Fruit fly (Drosophila melanogaster) whole organism, prepupa: ENCODE data around the gene ebi.
A peak's percentile ranks its signal among the peaks of the same experiment; 100 is the strongest.

Experiments used
- CG16779 ChIP-seq: fragments of 200-800 bp; sonication (Bioruptor generic); optimal IDR thresholded peaks from 3 replicates; lab custom pipeline; 2017; ENCODE audit warnings: missing biosample characterization, mild to moderate bottlenecking, missing genetic modification characterization
- CG34406 ChIP-seq: fragments of 200-800 bp; sonication (Bioruptor generic); optimal IDR thresholded peaks from 3 replicates; lab custom pipeline; 2016; ENCODE audit warnings: missing biosample characterization, missing genetic modification characterization
- Sox102F ChIP-seq: fragments of 200-800 bp; sonication (Bioruptor generic); optimal IDR thresholded peaks from 2 replicates; lab custom pipeline; 2016; ENCODE audit warnings: missing biosample characterization, mild to moderate bottlenecking, missing genetic modification characterization
- acj6 ChIP-seq: fragments of 200-800 bp; sonication (Bioruptor generic); optimal IDR thresholded peaks from 3 replicates; lab custom pipeline; 2016; ENCODE audit warnings: missing biosample characterization, missing genetic modification characterization

- peak; percentile 9 for TF ChIP-seq CG16779
- TF ChIP-seq acj6 (GFP tag; lab: Kevin White, UChicago) = peak; percentile 91
- TF ChIP-seq CG34406 = peak; percentile 84
- peak; percentile 96 for TF ChIP-seq Sox102F (GFP tag; lab: Kevin White, UChicago)
Observed at dm6 chr2L:429680-430484, 15.0 kb downstream of the ebi start.
